Worm (Caenorhabditis elegans): Measurements from ENCODE around the gene saeg-1.

- TF ChIP-seq swsn-7 (tag; optimal IDR thresholded peaks at IDR 0.05) (no peak), dpl-1 (GFP tag; optimal IDR thresholded peaks at IDR 0.05) (no peak), lsy-2 (tag; optimal IDR thresholded peaks at IDR 0.05) (no peak), ama-1 (optimal IDR thresholded peaks at IDR 0.05) (no peak), elt-2 (tag; optimal IDR thresholded peaks at IDR 0.05) (no peak), ztf-11 (tag; optimal IDR thresholded peaks at IDR 0.05) (no peak), tlp-1 (tag; optimal IDR thresholded peaks at IDR 0.05) (no peak), aly-2 (tag; optimal IDR thresholded peaks at IDR 0.05) (no peak), lir-3 (tag; optimal IDR thresholded peaks at IDR 0.05; ENCODE audit: poor library complexity) (no peak)
These were observed 6.4 kb downstream of the saeg-1 start for ce11 chrV:10859048-10859637.
